Fruit fly (Drosophila melanogaster) whole organism, adult: ENCODE measurements around the gene Hph.

Experiments
- CG14711 ChIP-seq: fragments of 200-800 bp; sonication (Bioruptor generic); optimal IDR thresholded peaks from 2 replicates; lab custom pipeline; 2018; ENCODE audit warnings: missing biosample characterization, mild to moderate bottlenecking, missing genetic modification characterization, moderate library complexity
- CG7101 ChIP-seq: fragments of 200-800 bp; sonication (Bioruptor generic); optimal IDR thresholded peaks from 2 replicates; lab custom pipeline; 2018; ENCODE audit warnings: missing biosample characterization, mild to moderate bottlenecking, missing genetic modification characterization, moderate library complexity
- ovo ChIP-seq: fragments of 200-800 bp; sonication (Bioruptor generic); optimal IDR thresholded peaks from 2 replicates; lab custom pipeline; 2016; ENCODE audit warnings: missing biosample characterization, missing genetic modification characterization

dm6 chr3R:5298599-5299307 is 41.9 kb downstream of the Hph start:
- peak; percentile 2 for TF ChIP-seq CG14711 (tag; lab: Kevin White, UChicago)
- TF ChIP-seq CG7101 (tag; lab: Kevin White, UChicago): peak; percentile 15
- peak; percentile 36 for TF ChIP-seq ovo
